Fruit fly (Drosophila melanogaster): Measurements from ENCODE around the gene RpL37A.

dm6 chr2L:5119640-5120039, 48.9 kb downstream of the RpL37A start:
- TF ChIP-seq Hr38 (GFP tag; optimal IDR thresholded peaks at IDR 0.05) (no peak), cyc (GFP tag; optimal IDR thresholded peaks at IDR 0.05) (no peak), Lpt (GFP tag; optimal IDR thresholded peaks at IDR 0.05) (no peak), CG6792 (GFP tag; optimal IDR thresholded peaks at IDR 0.05) (no peak), Blimp-1 (GFP tag; optimal IDR thresholded peaks at IDR 0.05) (no peak), achi (GFP tag; optimal IDR thresholded peaks at IDR 0.05) (no peak), CG7368 (GFP tag; optimal IDR thresholded peaks at IDR 0.05) (no peak)

Measured in whole organism, prepupa.